Worm (Caenorhabditis elegans) whole organism, L1 larva: Measurements from ENCODE around the gene sptl-1.

Experiments
- C04F5.9 ChIP-seq: sonication (generic microtip); optimal IDR thresholded peaks from 2 replicates; lab custom pipeline; 2016; ENCODE audit warnings: missing genetic modification characterization, missing compliant biosample characterization
- C16A3.4 ChIP-seq: fragments of 150-350 bp; optimal IDR thresholded peaks from 2 replicates; lab custom pipeline; 2014; ENCODE audit warnings: missing biosample characterization, missing genetic modification characterization
- aly-2 ChIP-seq: fragments of 150-350 bp; optimal IDR thresholded peaks from 2 replicates; lab custom pipeline; 2014; ENCODE audit warnings: missing biosample characterization, missing genetic modification characterization
- ama-1 ChIP-seq: fragments of 150-350 bp; optimal IDR thresholded peaks from 2 replicates; lab custom pipeline; 2014
- blmp-1 ChIP-seq: fragments of 150-350 bp; optimal IDR thresholded peaks from 2 replicates; lab custom pipeline; 2014; ENCODE audit warnings: missing biosample characterization, missing genetic modification characterization
- ceh-8 ChIP-seq: fragments of 200-800 bp; sonication (Bioruptor generic); optimal IDR thresholded peaks from 2 replicates; lab custom pipeline; 2018; ENCODE audit warnings: mild to moderate bottlenecking, missing genetic modification characterization, moderate library complexity, missing compliant biosample characterization
- ceh-82 ChIP-seq, 3 experiments: fragments of 150-350 bp in 1 of 3; sonication (generic microtip) in 2 of 3; optimal IDR thresholded peaks; 2 replicates each; lab custom pipeline; 2014 to 2017; ENCODE audit warnings: missing biosample characterization in 3 of 3, missing genetic modification characterization in 3 of 3
- ceh-88 ChIP-seq: fragments of 200-800 bp; sonication (Bioruptor generic); IDR thresholded peaks from 2 replicates; pipeline ENCODE4 v1.3.6; 2022; ENCODE audit warnings: missing genetic modification characterization, missing compliant biosample characterization
- dpl-1 ChIP-seq, 3 experiments: fragments of 150-350 bp in 2 of 3; sonication (generic microtip) in 1 of 3; optimal IDR thresholded peaks; 2 replicates each; lab custom pipeline; 2014 to 2017; ENCODE audit warnings: missing biosample characterization in 3 of 3, missing genetic modification characterization in 3 of 3, missing genetic modification reagents in 3 of 3
- efl-3 ChIP-seq: fragments of 200-800 bp; sonication (Bioruptor generic); optimal IDR thresholded peaks from 2 replicates; lab custom pipeline; 2018; ENCODE audit warnings: mild to moderate bottlenecking, missing genetic modification characterization, missing compliant biosample characterization
- egl-13 ChIP-seq: sonication (generic microtip); optimal IDR thresholded peaks from 2 replicates; lab custom pipeline; 2016; ENCODE audit warnings: missing genotype, missing genetic modification reagents, missing genetic modification characterization, missing compliant biosample characterization
- elt-3 ChIP-seq, 6 experiments: fragments of 150-350 bp in 1 of 6; sonication (generic microtip); optimal IDR thresholded peaks; 2 replicates each; lab custom pipeline; 2017 to 2018; ENCODE audit warnings: missing biosample characterization in 6 of 6, missing genetic modification characterization in 6 of 6, inconsistent platforms in 1 of 6
- ets-5 ChIP-seq: fragments of 200-800 bp; sonication (Bioruptor generic); IDR thresholded peaks from 2 replicates; pipeline ENCODE4 v1.3.6; 2022; ENCODE audit warnings: missing genetic modification characterization, missing compliant biosample characterization
- fkh-8 ChIP-seq: sonication (generic microtip); optimal IDR thresholded peaks from 2 replicates; lab custom pipeline; 2016; ENCODE audit warnings: mild to moderate bottlenecking, missing genetic modification characterization, missing compliant biosample characterization
- fos-1 ChIP-seq: fragments of 150-350 bp; optimal IDR thresholded peaks from 2 replicates; lab custom pipeline; 2014; ENCODE audit warnings: missing biosample characterization, missing genetic modification characterization
- grh-1 ChIP-seq: fragments of 200-800 bp; sonication (Bioruptor generic); IDR thresholded peaks from 2 replicates; pipeline ENCODE4 v1.3.6; 2022; ENCODE audit warnings: missing genetic modification reagents, missing genetic modification characterization, missing compliant biosample characterization
- hpl-2 ChIP-seq: fragments of 150-350 bp; optimal IDR thresholded peaks from 2 replicates; lab custom pipeline; 2014; ENCODE audit warnings: missing biosample characterization, missing genetic modification reagents, missing genetic modification characterization
- lin-14 ChIP-seq: fragments of 200-800 bp; sonication (Bioruptor generic); optimal IDR thresholded peaks from 2 replicates; lab custom pipeline; 2018; ENCODE audit warnings: mild to moderate bottlenecking, missing genetic modification characterization, moderate library complexity, missing compliant biosample characterization
- lin-15B ChIP-seq: fragments of 150-350 bp; sonication (generic microtip); optimal IDR thresholded peaks from 3 replicates; lab custom pipeline; 2014; ENCODE audit warnings: missing biosample characterization, missing genetic modification characterization
- lin-39 ChIP-seq: fragments of 150-350 bp; optimal IDR thresholded peaks from 2 replicates; lab custom pipeline; 2014; ENCODE audit warnings: missing biosample characterization, missing genetic modification reagents, missing genetic modification characterization
- lir-3 ChIP-seq: sonication (generic microtip); optimal IDR thresholded peaks from 2 replicates; lab custom pipeline; 2016; ENCODE audit warnings: mild to moderate bottlenecking, missing genetic modification characterization, moderate library complexity, missing compliant biosample characterization; ENCODE audit not compliant: poor library complexity
- lsy-2 ChIP-seq, 2 experiments: fragments of 150-350 bp; optimal IDR thresholded peaks; 2 replicates each; lab custom pipeline; 2014; ENCODE audit warnings: missing biosample characterization in 2 of 2, missing genetic modification characterization in 2 of 2
- mab-9 ChIP-seq: fragments of 200-800 bp; sonication (Bioruptor generic); IDR thresholded peaks from 2 replicates; pipeline ENCODE4 v1.3.6; 2022; ENCODE audit warnings: missing genetic modification reagents, missing genetic modification characterization, missing compliant biosample characterization
- mep-1 ChIP-seq: fragments of 150-350 bp; optimal IDR thresholded peaks from 2 replicates; lab custom pipeline; 2014; ENCODE audit warnings: missing biosample characterization, missing genetic modification characterization
- nhr-11 ChIP-seq: fragments of 150-350 bp; optimal IDR thresholded peaks from 2 replicates; lab custom pipeline; 2014; ENCODE audit warnings: missing biosample characterization, missing genetic modification characterization
- nhr-12 ChIP-seq: sonication (generic microtip); optimal IDR thresholded peaks from 2 replicates; lab custom pipeline; 2017; ENCODE audit warnings: missing biosample characterization, missing genetic modification characterization
- nhr-20 ChIP-seq: sonication (generic microtip); optimal IDR thresholded peaks from 2 replicates; lab custom pipeline; 2016; ENCODE audit warnings: mild to moderate bottlenecking, missing genetic modification characterization, missing compliant biosample characterization
- nhr-237 ChIP-seq: fragments of 150-350 bp; optimal IDR thresholded peaks from 2 replicates; lab custom pipeline; 2014; ENCODE audit warnings: missing biosample characterization, missing genetic modification characterization
- nhr-47 ChIP-seq: sonication (generic microtip); optimal IDR thresholded peaks from 2 replicates; lab custom pipeline; 2016; ENCODE audit warnings: mild to moderate bottlenecking, missing genetic modification characterization, moderate library complexity, missing compliant biosample characterization
- nhr-85 ChIP-seq: sonication (generic microtip); peaks from one replicate; lab custom pipeline; 2016; ENCODE audit warnings: missing genetic modification characterization, inconsistent platforms, missing compliant biosample characterization
- pag-3 ChIP-seq: sonication (generic microtip); optimal IDR thresholded peaks from 2 replicates; lab custom pipeline; 2017; ENCODE audit warnings: missing genetic modification characterization, mild to moderate bottlenecking, missing compliant biosample characterization, antibody characterized with exemption, borderline replicate concordance; ENCODE audit not compliant: insufficient read depth
- pax-3 ChIP-seq: fragments of 200-800 bp; sonication (Bioruptor generic); optimal IDR thresholded peaks from 2 replicates; lab custom pipeline; 2018; ENCODE audit warnings: mild to moderate bottlenecking, missing genetic modification characterization, moderate library complexity, missing compliant biosample characterization
- rnt-1 ChIP-seq: sonication (generic microtip); optimal IDR thresholded peaks from 2 replicates; lab custom pipeline; 2016; ENCODE audit warnings: mild to moderate bottlenecking, missing genetic modification characterization, moderate library complexity, missing compliant biosample characterization
- skn-1 ChIP-seq: fragments of 150-350 bp; optimal IDR thresholded peaks from 2 replicates; lab custom pipeline; 2014; ENCODE audit warnings: missing biosample characterization, missing genetic modification characterization
- snpc-4 ChIP-seq: fragments of 150-350 bp; optimal IDR thresholded peaks from 2 replicates; lab custom pipeline; 2014; ENCODE audit warnings: missing biosample characterization, missing genetic modification characterization
- sox-4 ChIP-seq: sonication (generic microtip); optimal IDR thresholded peaks from 2 replicates; lab custom pipeline; 2016; ENCODE audit warnings: missing genetic modification characterization, missing compliant biosample characterization
- sup-37 ChIP-seq: fragments of 200-800 bp; sonication (Bioruptor generic); optimal IDR thresholded peaks from 2 replicates; lab custom pipeline; 2018; ENCODE audit warnings: mild to moderate bottlenecking, missing genetic modification characterization, missing compliant biosample characterization
- swsn-7 ChIP-seq: sonication (generic microtip); optimal IDR thresholded peaks from 2 replicates; lab custom pipeline; 2016; ENCODE audit warnings: missing genetic modification characterization, missing compliant biosample characterization
- tlp-1 ChIP-seq: fragments of 150-350 bp; optimal IDR thresholded peaks from 2 replicates; lab custom pipeline; 2014; ENCODE audit warnings: missing biosample characterization, missing genetic modification characterization
- unc-130 ChIP-seq: fragments of 150-350 bp; optimal IDR thresholded peaks from 2 replicates; lab custom pipeline; 2017; ENCODE audit warnings: missing biosample characterization, missing genetic modification characterization, inconsistent platforms
- unc-30 ChIP-seq: sonication (generic microtip); optimal IDR thresholded peaks from 2 replicates; lab custom pipeline; 2017; ENCODE audit warnings: missing biosample characterization, missing genetic modification characterization
- unc-86 ChIP-seq: sonication (generic microtip); optimal IDR thresholded peaks from 2 replicates; lab custom pipeline; 2016; ENCODE audit warnings: missing genetic modification characterization, missing compliant biosample characterization
- unc-98 ChIP-seq: fragments of 200-800 bp; sonication (Bioruptor generic); IDR thresholded peaks from 2 replicates; pipeline ENCODE4 v1.3.6; 2022; ENCODE audit warnings: missing genetic modification characterization, missing compliant biosample characterization
- vab-15 ChIP-seq: sonication (generic microtip); optimal IDR thresholded peaks from 2 replicates; lab custom pipeline; 2017; ENCODE audit warnings: missing genotype, mild to moderate bottlenecking, missing genetic modification characterization, missing compliant biosample characterization
- xbp-1 ChIP-seq: sonication (generic microtip); optimal IDR thresholded peaks from 2 replicates; lab custom pipeline; 2016; ENCODE audit warnings: missing genetic modification characterization, missing compliant biosample characterization
- zag-1 ChIP-seq: fragments of 150-350 bp; optimal IDR thresholded peaks from 2 replicates; lab custom pipeline; 2014; ENCODE audit warnings: missing biosample characterization, missing genetic modification characterization
- zip-4 ChIP-seq: fragments of 200-800 bp; sonication (Bioruptor generic); optimal IDR thresholded peaks from 2 replicates; lab custom pipeline; 2018; ENCODE audit warnings: mild to moderate bottlenecking, missing genetic modification characterization, moderate library complexity, missing compliant biosample characterization
- ztf-11 ChIP-seq, 2 experiments: sonication (generic microtip); optimal IDR thresholded peaks; 2 replicates each; lab custom pipeline; 2016 to 2017; ENCODE audit warnings: missing genetic modification characterization in 2 of 2, missing biosample characterization in 1 of 2, missing compliant biosample characterization in 1 of 2

The sptl-1 gene

ce11 chrII:23025-23424, 28.4 kb upstream of the sptl-1 start, which contains the start of gene sqt-2:
Gene sqt-2 (plus strand): TSS chrII:23325.
- TF ChIP-seq fos-1 (tag; lab: Kevin White, UChicago) (no peak), xbp-1 (tag; lab: Kevin White, UChicago) (no peak), lin-15B (tag; lab: Kevin White, UChicago) (no peak), blmp-1 (tag; lab: Kevin White, UChicago) (peak; percentile 38), unc-98 (GFP tag; lab: Robert Waterston, UW) (no peak), ceh-8 (no peak), nhr-85 (tag; lab: Kevin White, UChicago) (peak; percentile 59), lin-14 (GFP tag; lab: Kevin White, UChicago) (no peak), dpl-1 (GFP tag; optimal IDR thresholded peaks at IDR 0.05; lab: Kevin White, UChicago) (no peak)

ce11 chrII:23739-24138, 27.7 kb upstream of the sptl-1 start:
- TF ChIP-seq mab-9, result 0 out of 2 replicates have a peak, but pooled peaks have one; percentile 17
- TF ChIP-seq zip-4 (GFP tag; lab: Kevin White, UChicago), result no peak
- TF ChIP-seq egl-13 (tag; lab: Kevin White, UChicago), result no peak

- TF ChIP-seq aly-2 (peak; percentile 80), blmp-1 (tag; lab: Kevin White, UChicago) (peak; percentile 76), nhr-11 (tag; lab: Kevin White, UChicago) (peak; percentile 56), nhr-47 (peak; percentile 93), sox-4 (tag; lab: Kevin White, UChicago) (peak; percentile 43), skn-1 (peak; percentile 86), unc-130 (tag; lab: Kevin White, UChicago) (peak; percentile 76), lsy-2 (tag; optimal IDR thresholded peaks at IDR 0.05; lab: Kevin White, UChicago) (peak; percentile 89 to 95), pag-3 (tag; lab: Kevin White, UChicago) (no peak), C16A3.4 (tag; lab: Kevin White, UChicago) (peak; percentile 91), ztf-11 (tag; optimal IDR thresholded peaks at IDR 0.05; lab: Kevin White, UChicago) (peak in 1 of 2 experiments; percentile 74), nhr-12 (tag; lab: Kevin White, UChicago) (no peak), grh-1 (GFP tag; lab: Robert Waterston, UW) (peak; percentile 72), C04F5.9 (tag; lab: Kevin White, UChicago) (peak; percentile 72), snpc-4 (tag; lab: Kevin White, UChicago) (peak; percentile 61), unc-30 (tag; lab: Kevin White, UChicago) (no peak), lin-14 (GFP tag; lab: Kevin White, UChicago) (peak; percentile 78), ceh-8 (no peak), rnt-1 (peak; percentile 90), ets-5 (GFP tag; lab: Robert Waterston, UW) (0 out of 2 replicates have a peak, but pooled peaks have one; percentile 83), pax-3 (tag; lab: Kevin White, UChicago) (peak; percentile 66), nhr-20 (tag; lab: Kevin White, UChicago) (peak; percentile 81), swsn-7 (peak; percentile 86), hpl-2 (GFP tag; lab: Kevin White, UChicago) (no peak), elt-3 (tag; optimal IDR thresholded peaks at IDR 0.05; lab: Kevin White, UChicago) (peak in 2 of 6 experiments; percentile 61 to 69), vab-15 (no peak), ceh-88 (GFP tag; lab: Robert Waterston, UW) (peak; percentile 72), tlp-1 (tag; lab: Kevin White, UChicago) (no peak), fkh-8 (peak; percentile 87), efl-3 (GFP tag; lab: Kevin White, UChicago) (no peak), fos-1 (tag; lab: Kevin White, UChicago) (peak; percentile 80), ceh-82 (tag; optimal IDR thresholded peaks at IDR 0.05; lab: Kevin White, UChicago) (peak; percentile 89 to 93 (median 92)), lin-39 (peak; percentile 89), sup-37 (GFP tag; lab: Kevin White, UChicago) (peak; percentile 61), unc-86 (tag; lab: Kevin White, UChicago) (peak; percentile 84), ama-1 (lab: Kevin White, UChicago) (peak; percentile 94), lir-3 (peak; percentile 38), mep-1 (tag; lab: Kevin White, UChicago) (peak; percentile 90), zag-1 (tag; lab: Kevin White, UChicago) (peak; percentile 72), nhr-237 (peak; percentile 22)
Measured at ce11 chrII:24559-24998, 26.9 kb upstream of the sptl-1 start, which contains the start of gene enee-1. Gene enee-1 (plus strand): TSS chrII:24666.
